Fruit fly (Drosophila melanogaster): Measurements from ENCODE around the gene CG3662.

The CG3662 gene

dm6 chr2L:819315-820032, 1.6 kb upstream of the CG3662 start, which contains the start of the genes PGAP2 and Clp (continued):
- TF ChIP-seq CG11294 (GFP tag; IDR thresholded peaks at IDR 0.05) (no peak; the same call in 1 of the 2 replicates), Smox (GFP tag; optimal IDR thresholded peaks at IDR 0.05) (no peak), ss (GFP tag; optimal IDR thresholded peaks at IDR 0.05) (peak in 1 of 2 experiments; percentile 48), CG9139 (GFP tag; optimal IDR thresholded peaks at IDR 0.05) (no peak), Ets21C (GFP tag; optimal IDR thresholded peaks at IDR 0.05) (peak; percentile 70), Sox14 (GFP tag; optimal IDR thresholded peaks at IDR 0.05) (peak; percentile 64), net (GFP tag; optimal IDR thresholded peaks at IDR 0.05) (no peak), CG15336 (GFP tag; IDR thresholded peaks at IDR 0.05) (peak; percentile 43; the same call in 1 of the 2 replicates), cyc (GFP tag; optimal IDR thresholded peaks at IDR 0.05) (peak; percentile 64), Eip75B (GFP tag; optimal IDR thresholded peaks at IDR 0.05) (no peak), CG8119 (GFP tag; IDR thresholded peaks at IDR 0.05) (peak; percentile 46; the same call in 2 of the 3 replicates), svp (GFP tag) (peak; percentile 86), achi (GFP tag; optimal IDR thresholded peaks at IDR 0.05) (no peak), fd85E (GFP tag; optimal IDR thresholded peaks at IDR 0.05) (no peak), esn (GFP tag; optimal IDR thresholded peaks at IDR 0.05) (peak; percentile 80), salr (GFP tag; optimal IDR thresholded peaks at IDR 0.05) (peak in 1 of 2 experiments; percentile 14), Lpt (GFP tag; optimal IDR thresholded peaks at IDR 0.05) (peak; percentile 13), CG7368 (GFP tag; optimal IDR thresholded peaks at IDR 0.05) (peak; percentile 46), topi (GFP tag; optimal IDR thresholded peaks at IDR 0.05) (no peak), CG6792 (GFP tag; optimal IDR thresholded peaks at IDR 0.05) (peak; percentile 50), OdsH (GFP tag; optimal IDR thresholded peaks at IDR 0.05) (no peak), Sox15 (GFP tag; optimal IDR thresholded peaks at IDR 0.05) (peak; percentile 57), Hr39 (GFP tag; optimal IDR thresholded peaks at IDR 0.05) (peak; percentile 64), Blimp-1 (GFP tag; optimal IDR thresholded peaks at IDR 0.05) (peak; percentile 3)

DNA sequence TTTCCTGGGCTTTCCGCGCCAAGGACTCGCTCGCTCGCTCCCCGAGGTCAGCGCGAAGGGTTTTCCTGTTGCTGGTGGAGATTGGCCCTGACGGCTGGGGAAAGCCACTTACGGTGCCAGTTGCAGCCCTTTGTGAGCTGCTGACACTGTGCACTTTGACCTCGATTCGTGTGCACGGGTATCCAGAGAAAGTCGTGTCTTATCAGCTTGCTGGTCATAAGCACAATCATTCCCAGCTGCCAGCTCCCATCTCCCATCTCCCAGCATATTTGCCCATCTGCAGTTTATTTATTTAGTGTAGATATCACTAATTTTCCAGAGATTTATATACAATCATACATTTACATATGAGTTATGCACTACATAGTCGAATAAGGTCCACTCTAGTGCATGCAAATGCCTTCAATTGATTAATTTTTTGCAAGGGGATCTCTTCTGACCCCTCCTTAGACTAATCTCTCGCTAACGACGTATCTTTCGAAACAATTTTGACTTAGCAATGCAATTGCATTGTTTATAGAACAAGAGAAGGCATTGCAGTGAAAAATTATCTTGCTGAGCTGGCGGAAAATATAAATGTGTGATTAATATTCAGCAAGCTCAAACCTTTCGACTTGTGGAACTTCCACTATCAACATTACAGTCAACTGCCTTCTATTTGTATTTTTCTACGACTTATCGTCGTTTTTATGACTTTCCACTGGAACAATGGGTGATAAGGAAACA, 1.1 kb downstream of the CG3662 start:
- TF ChIP-seq CG32006 (GFP tag; optimal IDR thresholded peaks at IDR 0.05) (no peak), Hr39 (GFP tag; optimal IDR thresholded peaks at IDR 0.05) (no peak), CG8119 (GFP tag; IDR thresholded peaks at IDR 0.05) (0 out of 3 replicates have a peak, but pooled peaks have one; percentile 4), Eip78C (GFP tag) (peak; percentile 73), svp (GFP tag) (peak; percentile 78), CG15336 (GFP tag; IDR thresholded peaks at IDR 0.05) (peak; percentile 14; the same call in 1 of the 2 replicates), fd59A (GFP tag; optimal IDR thresholded peaks at IDR 0.05) (no peak)

- TF ChIP-seq CG6792 (GFP tag; optimal IDR thresholded peaks at IDR 0.05): peak; percentile 6
- TF ChIP-seq lz (GFP tag; optimal IDR thresholded peaks at IDR 0.05): peak; percentile 29
- TF ChIP-seq Gug (GFP tag; IDR thresholded peaks at IDR 0.05): no peak
- peak; percentile 60 for TF ChIP-seq svp (GFP tag)
- TF ChIP-seq CG11294 (GFP tag; IDR thresholded peaks at IDR 0.05): no peak
- TF ChIP-seq CG1621 (tag; optimal IDR thresholded peaks at IDR 0.05): peak; percentile 26
- TF ChIP-seq OdsH (GFP tag; optimal IDR thresholded peaks at IDR 0.05): no peak
- peak; percentile 59 for TF ChIP-seq Eip75B (GFP tag; optimal IDR thresholded peaks at IDR 0.05)
- TF ChIP-seq CG8119 (GFP tag; IDR thresholded peaks at IDR 0.05): peak; percentile 30; the same call in 1 of the 3 replicates
- peak; percentile 13 for TF ChIP-seq achi (GFP tag; optimal IDR thresholded peaks at IDR 0.05)
- TF ChIP-seq CG32006 (GFP tag; optimal IDR thresholded peaks at IDR 0.05): peak; percentile 21
- TF ChIP-seq fkh (GFP tag; optimal IDR thresholded peaks at IDR 0.05): peak; percentile 66
- no peak for TF ChIP-seq CG8632 (GFP tag; optimal IDR thresholded peaks at IDR 0.05)
- TF ChIP-seq CG6854 (GFP tag; optimal IDR thresholded peaks at IDR 0.05): peak; percentile 35
- no peak for TF ChIP-seq Smox (GFP tag; optimal IDR thresholded peaks at IDR 0.05)
- no peak for TF ChIP-seq CG3032 (tag; optimal IDR thresholded peaks at IDR 0.05)
- peak; percentile 20 for TF ChIP-seq pdm3 (GFP tag; optimal IDR thresholded peaks at IDR 0.05)
- TF ChIP-seq eg (GFP tag; IDR thresholded peaks at IDR 0.05): peak; percentile 34; the same call in 1 of the 3 replicates
- no peak for TF ChIP-seq CG6276 (GFP tag; optimal IDR thresholded peaks at IDR 0.05)
- TF ChIP-seq CG3919 (GFP tag; optimal IDR thresholded peaks at IDR 0.05): peak; percentile 32
- no peak for TF ChIP-seq Ets96B (tag; optimal IDR thresholded peaks at IDR 0.05)
- no peak for TF ChIP-seq Eip93F (GFP tag; optimal IDR thresholded peaks at IDR 0.05)
- TF ChIP-seq CG16779 (tag; optimal IDR thresholded peaks at IDR 0.05): peak; percentile 32
- no peak for TF ChIP-seq Met (GFP tag; optimal IDR thresholded peaks at IDR 0.05)
- TF ChIP-seq vri (GFP tag; optimal IDR thresholded peaks at IDR 0.05): peak; percentile 70
- TF ChIP-seq CG11762 (GFP tag; optimal IDR thresholded peaks at IDR 0.05; ENCODE audit: insufficient read depth): no peak
- no peak for TF ChIP-seq Sox15 (GFP tag; optimal IDR thresholded peaks at IDR 0.05)
Measured at dm6 chr2L:825768-826263, 4.7 kb downstream of the CG3662 start, which contains the start of the genes CG3862 and dock. Gene CG3862, minus strand, starts transcription at chr2L:825861. Gene dock, plus strand, starts transcription at chr2L:825969.

Measured in whole organism, prepupa.